Worm (Caenorhabditis elegans): ENCODE results near the gene CC8.2.

DNA sequence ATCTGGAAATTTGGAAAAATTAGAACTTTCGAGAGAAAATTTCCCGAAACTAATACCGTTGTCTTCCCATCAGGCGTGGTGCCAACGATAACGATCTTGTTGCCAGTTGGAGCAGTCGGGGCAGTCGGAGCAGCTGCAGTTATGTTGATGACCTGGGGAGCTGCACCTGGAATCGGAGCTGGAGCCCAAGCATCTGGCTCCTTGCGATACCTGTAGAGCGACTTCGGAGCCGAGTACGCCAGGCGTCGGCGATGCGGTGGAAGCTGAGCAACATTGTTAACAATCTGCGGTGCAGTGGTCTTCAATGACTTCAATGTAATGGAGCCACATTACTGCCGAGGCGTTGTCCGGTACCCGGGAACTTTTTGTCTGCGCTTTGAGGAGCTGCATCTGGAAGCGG, 46.6 kb downstream of the CC8.2 start:
- no peak for TF ChIP-seq pha-4 (tag; optimal IDR thresholded peaks at IDR 0.05)
- no peak for TF ChIP-seq T26A5.8 (tag; optimal IDR thresholded peaks at IDR 0.05)
- TF ChIP-seq hsf-1 (GFP tag; IDR thresholded peaks at IDR 0.05): no peak
- no peak for TF ChIP-seq nhr-90 (tag; optimal IDR thresholded peaks at IDR 0.05)
- no peak for TF ChIP-seq lsl-1 (GFP tag; optimal IDR thresholded peaks at IDR 0.05)
- TF ChIP-seq fkh-3 (tag; optimal IDR thresholded peaks at IDR 0.05): no peak

All from whole organism, young adult.